Fruit fly (Drosophila melanogaster): ENCODE results near the gene CG6729.

Gene CG6729

dm6 chr2L:10756049-10756448 lies 12.3 kb upstream of the CG6729 start, which contains the start of gene CG17124:
TSS of gene CG17124 (minus strand) at chr2L:10756325.
- no peak for TF ChIP-seq insv (optimal IDR thresholded peaks at IDR 0.05)
- TF ChIP-seq ttk (optimal IDR thresholded peaks at IDR 0.05), result no peak
- TF ChIP-seq Myc (optimal IDR thresholded peaks at IDR 0.05), result no peak
- TF ChIP-seq psq (optimal IDR thresholded peaks at IDR 0.05), result no peak
- TF ChIP-seq h (optimal IDR thresholded peaks at IDR 0.05), result no peak
- no peak for TF ChIP-seq Sin3A (optimal IDR thresholded peaks at IDR 0.05)

- no peak for TF ChIP-seq psq (optimal IDR thresholded peaks at IDR 0.05)
- no peak for TF ChIP-seq Myc (optimal IDR thresholded peaks at IDR 0.05)
- no peak for TF ChIP-seq Sin3A (optimal IDR thresholded peaks at IDR 0.05)
- TF ChIP-seq ttk (optimal IDR thresholded peaks at IDR 0.05), result no peak
- TF ChIP-seq h (optimal IDR thresholded peaks at IDR 0.05), result no peak
- TF ChIP-seq insv (optimal IDR thresholded peaks at IDR 0.05), result no peak
These were observed 10.9 kb upstream of the CG6729 start for dm6 chr2L:10754599-10754998.

dm6 chr2L:10753618-10754017 lies 9.9 kb upstream of the CG6729 start:
- TF ChIP-seq psq (optimal IDR thresholded peaks at IDR 0.05) (no peak), ttk (optimal IDR thresholded peaks at IDR 0.05) (no peak), h (optimal IDR thresholded peaks at IDR 0.05) (no peak), insv (optimal IDR thresholded peaks at IDR 0.05) (no peak), Sin3A (optimal IDR thresholded peaks at IDR 0.05) (no peak), Myc (optimal IDR thresholded peaks at IDR 0.05) (no peak)

dm6 chr2L:10752668-10753067 lies 8.9 kb upstream of the CG6729 start:
- TF ChIP-seq insv (optimal IDR thresholded peaks at IDR 0.05) (no peak), Sin3A (optimal IDR thresholded peaks at IDR 0.05) (no peak), h (optimal IDR thresholded peaks at IDR 0.05) (no peak), Myc (optimal IDR thresholded peaks at IDR 0.05) (no peak), ttk (optimal IDR thresholded peaks at IDR 0.05) (no peak), psq (optimal IDR thresholded peaks at IDR 0.05) (no peak)

- no peak for TF ChIP-seq h (optimal IDR thresholded peaks at IDR 0.05)
These were observed 8.3 kb upstream of the CG6729 start for dm6 chr2L:10751879-10752620.

- no peak for TF ChIP-seq psq (optimal IDR thresholded peaks at IDR 0.05)
- TF ChIP-seq ttk (optimal IDR thresholded peaks at IDR 0.05), result no peak
- TF ChIP-seq h (optimal IDR thresholded peaks at IDR 0.05), result no peak
- no peak for TF ChIP-seq Sin3A (optimal IDR thresholded peaks at IDR 0.05)
- TF ChIP-seq insv (optimal IDR thresholded peaks at IDR 0.05), result no peak
- no peak for TF ChIP-seq Myc (optimal IDR thresholded peaks at IDR 0.05)
These were observed 7.3 kb upstream of the CG6729 start for dm6 chr2L:10750915-10751612.

- no peak for TF ChIP-seq h (optimal IDR thresholded peaks at IDR 0.05)
- TF ChIP-seq Sin3A (optimal IDR thresholded peaks at IDR 0.05), result no peak
- TF ChIP-seq ttk (optimal IDR thresholded peaks at IDR 0.05), result no peak
- TF ChIP-seq insv (optimal IDR thresholded peaks at IDR 0.05), result no peak
- TF ChIP-seq Myc (optimal IDR thresholded peaks at IDR 0.05), result no peak
- TF ChIP-seq psq (optimal IDR thresholded peaks at IDR 0.05), result no peak
These were observed 6.1 kb upstream of the CG6729 start for dm6 chr2L:10749607-10750467.

dm6 chr2L:10748218-10748617 lies 4.5 kb upstream of the CG6729 start:
- TF ChIP-seq Sin3A (optimal IDR thresholded peaks at IDR 0.05), result no peak
- TF ChIP-seq insv (optimal IDR thresholded peaks at IDR 0.05), result no peak
- no peak for TF ChIP-seq ttk (optimal IDR thresholded peaks at IDR 0.05)
- TF ChIP-seq psq (optimal IDR thresholded peaks at IDR 0.05), result no peak
- TF ChIP-seq Myc (optimal IDR thresholded peaks at IDR 0.05), result no peak
- TF ChIP-seq h (optimal IDR thresholded peaks at IDR 0.05), result no peak

dm6 chr2L:10736993-10737756 lies 6.6 kb downstream of the CG6729 start, which contains the start of the genes Vha16-5 and CG12299:
TSS of gene Vha16-5 (minus strand) at chr2L:10737043.
TSS of gene CG12299 (plus strand) at chr2L:10737345.
- TF ChIP-seq Myc (optimal IDR thresholded peaks at IDR 0.05) (no peak), ttk (optimal IDR thresholded peaks at IDR 0.05) (no peak), Sin3A (optimal IDR thresholded peaks at IDR 0.05) (no peak), psq (optimal IDR thresholded peaks at IDR 0.05) (no peak), insv (optimal IDR thresholded peaks at IDR 0.05) (no peak), h (optimal IDR thresholded peaks at IDR 0.05) (no peak)

dm6 chr2L:10735923-10736322 lies 7.8 kb downstream of the CG6729 start, which contains the start of gene Nup107:
TSS of gene Nup107 (minus strand) at chr2L:10736071.
- no peak for TF ChIP-seq Sin3A (optimal IDR thresholded peaks at IDR 0.05)
- no peak for TF ChIP-seq h (optimal IDR thresholded peaks at IDR 0.05)
- TF ChIP-seq psq (optimal IDR thresholded peaks at IDR 0.05), result no peak
- no peak for TF ChIP-seq Myc (optimal IDR thresholded peaks at IDR 0.05)
- TF ChIP-seq insv (optimal IDR thresholded peaks at IDR 0.05), result no peak
- no peak for TF ChIP-seq ttk (optimal IDR thresholded peaks at IDR 0.05)

dm6 chr2L:10732343-10732808 lies 11.4 kb downstream of the CG6729 start, which contains the start of the genes EMC3 and Dpy-30L1:
TSS of gene EMC3 (minus strand) at chr2L:10732423.
TSS of gene Dpy-30L1 (plus strand) at chr2L:10732653.
- no peak for TF ChIP-seq h (optimal IDR thresholded peaks at IDR 0.05)

All from Kc167 (cell line).